Worm (Caenorhabditis elegans) whole organism, L4/young adult: Measurements from ENCODE around the gene fbxc-14.

Source experiments
- W03F9.2 ChIP-seq: fragments of 150-350 bp; optimal IDR thresholded peaks from 2 replicates; lab custom pipeline; 2014; ENCODE audit warnings: missing biosample characterization, missing genetic modification characterization
- dao-5 ChIP-seq: sonication (generic microtip); optimal IDR thresholded peaks from 2 replicates; lab custom pipeline; 2016; ENCODE audit warnings: missing genotype, missing genetic modification characterization, moderate library complexity, missing compliant biosample characterization
- him-1 ChIP-seq: sonication (generic microtip); optimal IDR thresholded peaks from 2 replicates; lab custom pipeline; 2016; ENCODE audit warnings: missing genotype, missing genetic modification reagents, missing genetic modification characterization, missing compliant biosample characterization

ce11 chrII:991300-991699 is 17.2 kb downstream of the fbxc-14 start, which contains the start of gene fbxc-42:
- TF ChIP-seq him-1 (tag; lab: Kevin White, UChicago) = no peak
- TF ChIP-seq W03F9.2 (tag; lab: Kevin White, UChicago) = no peak
- TF ChIP-seq dao-5 (tag; lab: Kevin White, UChicago) = no peak
